Worm (Caenorhabditis elegans): ENCODE results near the gene F13E6.2.

The F13E6.2 gene

ce11 chrX:10674199-10674598 lies at the start of gene F13E6.2:
F13E6.2 (minus strand) TSS chrX:10674299.
- TF ChIP-seq Y116A8C.19 (tag; optimal IDR thresholded peaks at IDR 0.05; ENCODE audit: borderline replicate concordance): no peak
- no peak for TF ChIP-seq fkh-4 (tag; optimal IDR thresholded peaks at IDR 0.05; ENCODE audit: borderline replicate concordance)
- TF ChIP-seq elt-3 (tag; optimal IDR thresholded peaks at IDR 0.05): no peak
- no peak for TF ChIP-seq pqm-1 (tag; optimal IDR thresholded peaks at IDR 0.05)
- no peak for TF ChIP-seq skn-1 (tag; optimal IDR thresholded peaks at IDR 0.05)
- no peak for TF ChIP-seq zag-1 (tag; optimal IDR thresholded peaks at IDR 0.05)
- TF ChIP-seq dsc-1 (tag; optimal IDR thresholded peaks at IDR 0.05): no peak
- TF ChIP-seq nhr-237 (tag; optimal IDR thresholded peaks at IDR 0.05): no peak
- TF ChIP-seq lir-3 (tag; optimal IDR thresholded peaks at IDR 0.05; ENCODE audit: poor library complexity): no peak
- no peak for TF ChIP-seq jun-1 (tag; optimal IDR thresholded peaks at IDR 0.05)

ce11 chrX:10721954-10722353 lies 47.9 kb upstream of the F13E6.2 start, which contains the start of gene mbr-1:
mbr-1 (minus strand) TSS chrX:10722054.
- no peak for TF ChIP-seq F16B12.6 (tag; optimal IDR thresholded peaks at IDR 0.05)

ce11 chrX:10717019-10717418 lies 42.9 kb upstream of the F13E6.2 start, which contains the start of gene T01C1.4:
T01C1.4 (minus strand) TSS chrX:10717119.
- no peak for TF ChIP-seq efl-1 (optimal IDR thresholded peaks at IDR 0.05)
- peak in 1 of 2 experiments; percentile 42 for TF ChIP-seq efl-1 (GFP tag; optimal IDR thresholded peaks at IDR 0.05 in 1 of 2)
- TF ChIP-seq ceh-88 (GFP tag; IDR thresholded peaks at IDR 0.05): no peak
- TF ChIP-seq hpl-2 (GFP tag; optimal IDR thresholded peaks at IDR 0.05): no peak
- TF ChIP-seq lin-14 (GFP tag; optimal IDR thresholded peaks at IDR 0.05): peak; percentile 41
- no peak for TF ChIP-seq lin-39 (tag; optimal IDR thresholded peaks at IDR 0.05)
- TF ChIP-seq elt-2 (tag; optimal IDR thresholded peaks at IDR 0.05): no peak

ce11 chrX:10711769-10712168 lies 37.7 kb upstream of the F13E6.2 start, which contains the start of gene rhgf-1:
rhgf-1 (minus strand) TSS chrX:10711869.
- no peak for TF ChIP-seq ceh-63 (GFP tag; optimal IDR thresholded peaks at IDR 0.05)
- no peak for TF ChIP-seq snpc-4 (tag; optimal IDR thresholded peaks at IDR 0.05)
- TF ChIP-seq aha-1 (tag; optimal IDR thresholded peaks at IDR 0.05): no peak
- TF ChIP-seq elt-2 (tag; optimal IDR thresholded peaks at IDR 0.05): no peak
- TF ChIP-seq skn-1 (tag; optimal IDR thresholded peaks at IDR 0.05): no peak
- TF ChIP-seq aly-2 (tag; optimal IDR thresholded peaks at IDR 0.05): no peak
- TF ChIP-seq fos-1 (tag; optimal IDR thresholded peaks at IDR 0.05): no peak
- TF ChIP-seq lir-3 (tag; optimal IDR thresholded peaks at IDR 0.05; ENCODE audit: poor library complexity): no peak
- no peak for TF ChIP-seq unc-130 (tag; optimal IDR thresholded peaks at IDR 0.05)

ce11 chrX:10704329-10704728 lies 30.2 kb upstream of the F13E6.2 start:
- no peak for TF ChIP-seq fkh-8 (tag; optimal IDR thresholded peaks at IDR 0.05)
- no peak for TF ChIP-seq pqm-1 (tag; optimal IDR thresholded peaks at IDR 0.05)
- no peak for TF ChIP-seq ztf-11 (tag; optimal IDR thresholded peaks at IDR 0.05)
- no peak for TF ChIP-seq lir-3 (tag; optimal IDR thresholded peaks at IDR 0.05; ENCODE audit: poor library complexity)
- TF ChIP-seq pag-3 (tag; optimal IDR thresholded peaks at IDR 0.05; ENCODE audit: borderline replicate concordance, insufficient read depth): no peak
- no peak for TF ChIP-seq xbp-1 (tag; optimal IDR thresholded peaks at IDR 0.05)
- TF ChIP-seq ceh-90 (tag; optimal IDR thresholded peaks at IDR 0.05): no peak
- TF ChIP-seq ets-5 (GFP tag; IDR thresholded peaks at IDR 0.05): no peak

- TF ChIP-seq lin-39 (tag; optimal IDR thresholded peaks at IDR 0.05) (no peak), F16B12.6 (tag; optimal IDR thresholded peaks at IDR 0.05) (no peak), aly-2 (tag; optimal IDR thresholded peaks at IDR 0.05) (no peak), nhr-76 (tag; optimal IDR thresholded peaks at IDR 0.05) (no peak), nhr-237 (tag; optimal IDR thresholded peaks at IDR 0.05) (no peak), zag-1 (tag; optimal IDR thresholded peaks at IDR 0.05) (no peak), nhr-71 (tag; optimal IDR thresholded peaks at IDR 0.05) (peak; percentile 24), nhr-12 (tag; optimal IDR thresholded peaks at IDR 0.05) (no peak), hlh-17 (GFP tag; optimal IDR thresholded peaks at IDR 0.05; ENCODE audit: borderline replicate concordance) (no peak), C04F5.9 (tag; optimal IDR thresholded peaks at IDR 0.05) (no peak), sox-4 (tag; optimal IDR thresholded peaks at IDR 0.05) (no peak), lir-3 (tag; optimal IDR thresholded peaks at IDR 0.05; ENCODE audit: poor library complexity) (no peak), isw-1 (GFP tag; IDR thresholded peaks at IDR 0.05) (no peak), mab-9 (GFP tag; IDR thresholded peaks at IDR 0.05) (no peak), ceh-8 (GFP tag; optimal IDR thresholded peaks at IDR 0.05) (no peak), nhr-20 (tag; optimal IDR thresholded peaks at IDR 0.05) (no peak), blmp-1 (tag; optimal IDR thresholded peaks at IDR 0.05) (peak; percentile 36), egl-27 (tag; optimal IDR thresholded peaks at IDR 0.05) (no peak), vab-15 (tag; optimal IDR thresholded peaks at IDR 0.05) (no peak), ets-5 (GFP tag; IDR thresholded peaks at IDR 0.05) (no peak)
These were observed 20.8 kb upstream of the F13E6.2 start, which contains the start of gene plpp-1.3 for ce11 chrX:10694933-10695332. plpp-1.3 (plus strand) TSS chrX:10695312.
